Worm (Caenorhabditis elegans) whole organism, L4 larva: ENCODE data around the gene scl-14.

ENCODE experiments used
- hlh-30 ChIP-seq: sonication (generic microtip); optimal IDR thresholded peaks from 2 replicates; lab custom pipeline; 2017; ENCODE audit warnings: antibody characterized with exemption, mild to moderate bottlenecking, missing genetic modification characterization, missing compliant biosample characterization; ENCODE audit not compliant: insufficient read depth
- lim-7 ChIP-seq: fragments of 200-800 bp; sonication (Bioruptor generic); IDR thresholded peaks from 2 replicates; pipeline ENCODE4 v1.3.6; 2022; ENCODE audit warnings: missing genetic modification characterization, missing compliant biosample characterization
- nhr-237 ChIP-seq: sonication (generic microtip); optimal IDR thresholded peaks from 2 replicates; lab custom pipeline; 2017; ENCODE audit warnings: missing biosample characterization, missing genetic modification characterization
- nhr-76 ChIP-seq: fragments of 150-350 bp; optimal IDR thresholded peaks from 2 replicates; lab custom pipeline; 2014; ENCODE audit warnings: missing biosample characterization, missing genetic modification characterization
- pqm-1 ChIP-seq: sonication (generic microtip); optimal IDR thresholded peaks from 2 replicates; lab custom pipeline; 2017; ENCODE audit warnings: missing biosample characterization, missing genetic modification characterization
- unc-39 ChIP-seq: sonication (generic microtip); optimal IDR thresholded peaks from 2 replicates; lab custom pipeline; 2017; ENCODE audit warnings: missing biosample characterization, missing genetic modification characterization
- unc-62 ChIP-seq, 3 experiments: fragments of 150-350 bp in 1 of 3; sonication (generic microtip); optimal IDR thresholded peaks in 2 of 3; peaks in 1 of 3; 1 replicate in 1 of 3; 2 replicates in 2 of 3; lab custom pipeline; 2014 to 2017; ENCODE audit warnings: missing biosample characterization in 3 of 3, missing genetic modification characterization in 3 of 3, missing genetic modification reagents in 3 of 3, missing genotype in 1 of 3

ce11 chrIV:13154391-13155283 is 10.6 kb upstream of the scl-14 start, which contains the start of the genes crld-1 and msh-5:
- no peak for TF ChIP-seq hlh-30 (tag; lab: Kevin White, UChicago)
- no peak for TF ChIP-seq unc-62 (GFP tag; optimal IDR thresholded peaks at IDR 0.05 in 1 of 2; lab: Kevin White, UChicago)
- no peak for TF ChIP-seq unc-62 (tag; optimal IDR thresholded peaks at IDR 0.05; lab: Kevin White, UChicago)
- no peak for TF ChIP-seq lim-7 (GFP tag; lab: Robert Waterston, UW)
- no peak for TF ChIP-seq nhr-237 (tag; lab: Kevin White, UChicago)
- no peak for TF ChIP-seq unc-39 (tag; lab: Kevin White, UChicago)
- no peak for TF ChIP-seq nhr-76
- no peak for TF ChIP-seq pqm-1 (tag; lab: Kevin White, UChicago)
